Worm (Caenorhabditis elegans) whole organism, midembryonic: ENCODE measurements around the gene srt-54.

Experiments used
- T22C8.4 ChIP-seq: fragments of 200-800 bp; sonication (Bioruptor generic); IDR thresholded peaks from 2 replicates; pipeline ENCODE4 v1.3.6; 2022; ENCODE audit warnings: missing genetic modification characterization, missing compliant biosample characterization
- cog-1 ChIP-seq: sonication (generic microtip); optimal IDR thresholded peaks from 2 replicates; lab custom pipeline; 2016; ENCODE audit warnings: missing genetic modification characterization, missing compliant biosample characterization
- flt-1 ChIP-seq: fragments of 200-800 bp; sonication (Bioruptor generic); IDR thresholded peaks from 2 replicates; pipeline ENCODE4 v1.3.6; 2022; ENCODE audit warnings: missing genetic modification characterization, missing compliant biosample characterization
- klf-2 ChIP-seq: fragments of 200-800 bp; sonication (Bioruptor generic); conservative IDR thresholded peaks from 2 replicates; pipeline ENCODE4 v1.3.6; 2022; ENCODE audit warnings: missing genetic modification reagents, missing genetic modification characterization, missing compliant biosample characterization
- med-1 ChIP-seq: sonication (generic microtip); optimal IDR thresholded peaks from 2 replicates; lab custom pipeline; 2017; ENCODE audit warnings: missing genetic modification characterization, mild to moderate bottlenecking, missing compliant biosample characterization, antibody characterized with exemption, missing genetic modification reagents; ENCODE audit not compliant: insufficient read depth
- ref-1 ChIP-seq: fragments of 200-800 bp; sonication (Bioruptor generic); conservative IDR thresholded peaks from 2 replicates; pipeline ENCODE4 v1.3.6; 2022; ENCODE audit warnings: missing genetic modification reagents, missing genetic modification characterization, missing compliant biosample characterization
- tab-1 ChIP-seq: fragments of 200-800 bp; sonication (Bioruptor generic); IDR thresholded peaks from 2 replicates; pipeline ENCODE4 v1.3.6; 2022; ENCODE audit warnings: missing genetic modification characterization, missing compliant biosample characterization
- ztf-23 ChIP-seq: fragments of 200-800 bp; sonication (Bioruptor generic); IDR thresholded peaks from 2 replicates; pipeline ENCODE4 v1.3.6; 2022; ENCODE audit warnings: missing genetic modification reagents, missing genetic modification characterization, missing compliant biosample characterization
- ztf-29 ChIP-seq: fragments of 200-800 bp; sonication (Bioruptor generic); IDR thresholded peaks from 2 replicates; pipeline ENCODE4 v1.3.6; 2022; ENCODE audit warnings: missing genetic modification reagents, missing genetic modification characterization, missing compliant biosample characterization

The srt-54 gene

DNA sequence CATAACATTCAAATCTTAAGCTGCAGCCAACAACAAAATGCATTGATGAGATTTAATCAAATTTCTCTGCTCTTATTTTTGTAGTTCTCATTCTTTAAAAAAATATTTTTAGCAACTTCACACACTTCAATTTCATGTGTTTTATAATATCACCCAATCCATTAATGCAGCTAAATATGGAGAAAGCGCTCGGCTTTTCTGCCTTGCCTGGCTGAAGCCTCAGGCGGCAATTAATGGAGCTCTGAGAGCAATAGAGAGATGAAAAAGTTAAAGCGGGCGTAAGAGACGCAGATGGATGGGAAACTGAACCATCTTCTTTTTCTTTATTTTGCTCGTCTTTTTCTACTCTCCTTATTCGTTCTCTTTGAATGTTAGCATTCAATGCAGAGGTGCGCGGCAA, 9.3 kb upstream of the srt-54 start:
- no peak for TF ChIP-seq tab-1 (GFP tag; lab: Robert Waterston, UW)

ce11 chrII:108865-109264, 8.2 kb upstream of the srt-54 start, which contains the start of gene C50D2.2:
Gene C50D2.2 (plus strand): TSS chrII:109165.
- TF ChIP-seq klf-2 (GFP tag; lab: Robert Waterston, UW) (no peak), ztf-23 (GFP tag; lab: Robert Waterston, UW) (no peak), cog-1 (tag; lab: Kevin White, UChicago) (no peak), ztf-29 (GFP tag; lab: Robert Waterston, UW) (no peak), flt-1 (GFP tag; lab: Robert Waterston, UW) (no peak), ref-1 (GFP tag; lab: Robert Waterston, UW) (no peak), tab-1 (GFP tag; lab: Robert Waterston, UW) (no peak), med-1 (GFP tag; lab: Kevin White, UChicago) (no peak), T22C8.4 (GFP tag; lab: Robert Waterston, UW) (no peak)

DNA sequence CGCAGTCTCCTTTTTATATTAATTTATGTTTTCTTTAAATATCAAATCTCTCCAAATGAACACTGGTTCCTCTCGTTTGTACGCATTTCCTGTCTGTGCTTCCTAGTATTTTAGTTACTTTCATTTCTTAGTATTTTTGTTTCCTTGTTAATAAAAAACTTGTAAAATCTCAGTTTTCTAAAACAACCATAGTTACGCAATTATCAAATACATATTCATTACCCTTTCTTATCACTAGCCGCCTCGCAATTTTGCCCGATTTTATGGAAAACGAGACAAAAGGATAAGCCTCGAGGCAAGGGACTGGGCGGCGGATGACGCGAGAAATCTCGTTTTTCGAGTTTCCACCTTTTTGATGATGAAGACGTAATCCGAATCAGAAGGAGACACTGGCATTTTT, 5.7 kb upstream of the srt-54 start, which contains the start of gene C50D2.1:
C50D2.1 (plus strand) TSS at position 301 of the 400 bp plus-strand sequence.
- TF ChIP-seq ztf-23 (GFP tag; lab: Robert Waterston, UW) (no peak), ref-1 (GFP tag; lab: Robert Waterston, UW) (no peak), klf-2 (GFP tag; lab: Robert Waterston, UW) (no peak), flt-1 (GFP tag; lab: Robert Waterston, UW) (no peak), med-1 (GFP tag; lab: Kevin White, UChicago) (no peak), tab-1 (GFP tag; lab: Robert Waterston, UW) (no peak), cog-1 (tag; lab: Kevin White, UChicago) (no peak), T22C8.4 (GFP tag; lab: Robert Waterston, UW) (no peak), ztf-29 (GFP tag; lab: Robert Waterston, UW) (no peak)

DNA sequence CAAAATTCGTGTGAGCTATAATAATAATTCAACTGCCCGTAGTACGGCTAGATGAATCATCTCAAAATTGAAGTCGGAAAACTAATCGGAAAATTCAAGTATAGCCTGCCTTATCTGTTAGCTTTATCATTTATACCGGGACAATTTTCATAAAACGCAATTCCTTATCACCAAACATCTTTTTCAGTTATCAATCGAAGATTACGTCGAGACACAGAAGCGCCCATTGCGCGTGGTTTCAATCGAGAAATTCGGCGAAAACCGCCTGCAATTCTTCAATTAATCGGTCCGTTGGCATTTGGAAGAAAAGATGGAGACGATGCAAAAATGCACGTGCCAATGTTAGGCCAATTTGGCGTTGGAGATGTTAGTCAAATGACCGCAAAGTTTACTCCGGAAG, 4.8 kb upstream of the srt-54 start:
- no peak for TF ChIP-seq med-1 (GFP tag; lab: Kevin White, UChicago)
- TF ChIP-seq flt-1 (GFP tag; lab: Robert Waterston, UW), result no peak
- TF ChIP-seq cog-1 (tag; lab: Kevin White, UChicago), result no peak
- TF ChIP-seq klf-2 (GFP tag; lab: Robert Waterston, UW), result no peak

DNA sequence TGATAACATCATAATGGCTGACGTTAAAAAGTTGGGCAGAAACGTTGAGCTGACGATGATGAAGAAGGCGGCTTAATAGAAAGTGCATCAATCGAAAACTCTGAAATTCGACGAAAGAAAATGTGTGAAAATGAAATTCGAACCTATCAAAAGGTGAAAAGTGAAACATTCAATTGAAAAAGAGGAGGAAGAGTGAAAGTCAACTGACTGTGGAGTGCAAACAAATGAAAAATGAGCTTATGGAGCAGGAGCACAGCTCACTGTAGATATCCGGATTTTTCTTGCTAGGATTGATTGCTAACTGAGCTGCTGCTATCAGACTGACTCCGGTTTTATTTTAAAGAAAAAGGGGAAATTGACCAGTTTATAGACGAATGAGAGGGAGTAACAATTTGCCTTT, 4.1 kb downstream of the srt-54 start, which contains the start of gene K10B4.3:
K10B4.3 (minus strand) TSS at position 101 of the 400 bp plus-strand sequence.
- TF ChIP-seq ref-1 (GFP tag; lab: Robert Waterston, UW) (no peak), med-1 (GFP tag; lab: Kevin White, UChicago) (no peak), T22C8.4 (GFP tag; lab: Robert Waterston, UW) (no peak), ztf-29 (GFP tag; lab: Robert Waterston, UW) (no peak), ztf-23 (GFP tag; lab: Robert Waterston, UW) (no peak), klf-2 (GFP tag; lab: Robert Waterston, UW) (no peak), tab-1 (GFP tag; lab: Robert Waterston, UW) (no peak), flt-1 (GFP tag; lab: Robert Waterston, UW) (no peak), cog-1 (tag; lab: Kevin White, UChicago) (no peak)

- TF ChIP-seq med-1 (GFP tag; lab: Kevin White, UChicago), result no peak
- no peak for TF ChIP-seq cog-1 (tag; lab: Kevin White, UChicago)
- TF ChIP-seq tab-1 (GFP tag; lab: Robert Waterston, UW), result 0 out of 2 replicates have a peak, but pooled peaks have one; percentile 57
- TF ChIP-seq ztf-23 (GFP tag; lab: Robert Waterston, UW), result peak; percentile 61; the same call in 1 of the 2 replicates
- no peak for TF ChIP-seq T22C8.4 (GFP tag; lab: Robert Waterston, UW)
- no peak for TF ChIP-seq flt-1 (GFP tag; lab: Robert Waterston, UW)
- no peak for TF ChIP-seq ztf-29 (GFP tag; lab: Robert Waterston, UW)
- no peak for TF ChIP-seq ref-1 (GFP tag; lab: Robert Waterston, UW)
- no peak for TF ChIP-seq klf-2 (GFP tag; lab: Robert Waterston, UW)
These were observed 5.0 kb downstream of the srt-54 start for ce11 chrII:122008-122407.

ce11 chrII:122494-122893, 5.5 kb downstream of the srt-54 start:
- TF ChIP-seq ref-1 (GFP tag; lab: Robert Waterston, UW), result no peak
- no peak for TF ChIP-seq flt-1 (GFP tag; lab: Robert Waterston, UW)
- TF ChIP-seq cog-1 (tag; lab: Kevin White, UChicago), result no peak
- TF ChIP-seq tab-1 (GFP tag; lab: Robert Waterston, UW), result no peak
- TF ChIP-seq med-1 (GFP tag; lab: Kevin White, UChicago), result no peak
- no peak for TF ChIP-seq klf-2 (GFP tag; lab: Robert Waterston, UW)
- TF ChIP-seq ztf-23 (GFP tag; lab: Robert Waterston, UW), result no peak
- no peak for TF ChIP-seq ztf-29 (GFP tag; lab: Robert Waterston, UW)
- no peak for TF ChIP-seq T22C8.4 (GFP tag; lab: Robert Waterston, UW)

DNA sequence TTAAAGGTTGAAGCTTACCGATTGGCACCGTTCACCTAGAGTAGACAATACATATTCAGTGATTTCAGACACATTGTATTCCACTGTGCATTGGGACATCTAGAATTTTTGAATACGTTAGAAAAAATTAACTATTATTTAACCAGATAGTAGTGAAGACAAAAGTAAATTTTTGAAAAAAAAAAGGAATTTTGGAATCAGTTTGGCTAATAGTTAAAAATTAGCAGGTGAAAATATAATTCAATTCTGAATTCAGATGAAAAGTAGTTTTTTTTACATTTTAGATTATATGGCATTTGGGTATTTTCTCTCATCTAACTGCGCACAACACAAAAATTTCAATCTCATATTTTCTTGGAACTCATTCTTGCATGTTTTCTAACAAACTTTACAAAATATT, 7.9 kb downstream of the srt-54 start, which contains the start of gene nmur-2:
nmur-2 (minus strand) TSS at position 101 of the 400 bp plus-strand sequence.
- TF ChIP-seq flt-1 (GFP tag; lab: Robert Waterston, UW) (no peak), ztf-23 (GFP tag; lab: Robert Waterston, UW) (no peak), ztf-29 (GFP tag; lab: Robert Waterston, UW) (no peak), cog-1 (tag; lab: Kevin White, UChicago) (no peak), klf-2 (GFP tag; lab: Robert Waterston, UW) (no peak), T22C8.4 (GFP tag; lab: Robert Waterston, UW) (no peak), med-1 (GFP tag; lab: Kevin White, UChicago) (no peak), ref-1 (GFP tag; lab: Robert Waterston, UW) (no peak)

ce11 chrII:128929-129328, 11.9 kb downstream of the srt-54 start, which contains the start of gene srd-3:
Gene srd-3 (minus strand): TSS chrII:129029.
- no peak for TF ChIP-seq ztf-23 (GFP tag; lab: Robert Waterston, UW)
- no peak for TF ChIP-seq tab-1 (GFP tag; lab: Robert Waterston, UW)
- no peak for TF ChIP-seq flt-1 (GFP tag; lab: Robert Waterston, UW)
- TF ChIP-seq ref-1 (GFP tag; lab: Robert Waterston, UW), result no peak
- no peak for TF ChIP-seq med-1 (GFP tag; lab: Kevin White, UChicago)
- no peak for TF ChIP-seq klf-2 (GFP tag; lab: Robert Waterston, UW)
- TF ChIP-seq ztf-29 (GFP tag; lab: Robert Waterston, UW), result no peak
- no peak for TF ChIP-seq T22C8.4 (GFP tag; lab: Robert Waterston, UW)
- TF ChIP-seq cog-1 (tag; lab: Kevin White, UChicago), result no peak
